Fruit fly (Drosophila melanogaster) whole organism, wandering third instar larva: ENCODE measurements around the gene cno.

Experiments used
- Abd-B ChIP-seq: fragments of >200 bp; optimal IDR thresholded peaks from 2 replicates; lab custom pipeline; 2017; ENCODE audit warnings: missing biosample characterization, missing genetic modification characterization
- CG32264 ChIP-seq: fragments of 200-800 bp; sonication (Bioruptor generic); optimal IDR thresholded peaks from 2 replicates; lab custom pipeline; 2016; ENCODE audit warnings: missing biosample characterization, missing genetic modification characterization
- CG9705 ChIP-seq: fragments of 200-800 bp; sonication (Bioruptor generic); optimal IDR thresholded peaks from 2 replicates; lab custom pipeline; 2018; ENCODE audit warnings: missing biosample characterization, mild to moderate bottlenecking, missing genetic modification characterization
- CrebA ChIP-seq: fragments of 200-800 bp; sonication (Bioruptor generic); optimal IDR thresholded peaks from 2 replicates; lab custom pipeline; 2016; ENCODE audit warnings: missing biosample characterization, mild to moderate bottlenecking, missing genetic modification characterization, borderline replicate concordance
- Dfd ChIP-seq: fragments of >200 bp; optimal IDR thresholded peaks from 2 replicates; lab custom pipeline; 2017; ENCODE audit warnings: missing biosample characterization, missing genetic modification characterization
- Dif ChIP-seq: fragments of 200-275, 200-300 bp; sonication (Bioruptor generic); optimal IDR thresholded peaks from 2 replicates; lab custom pipeline; 2018; ENCODE audit warnings: missing biosample characterization, missing genetic modification characterization; ENCODE audit not compliant: partially characterized antibody
- GATAd ChIP-seq: sonication (Bioruptor generic); optimal IDR thresholded peaks from 2 replicates; lab custom pipeline; 2016; ENCODE audit warnings: missing biosample characterization, missing genetic modification characterization
- Hnf4 ChIP-seq: fragments of 200-800 bp; sonication (Bioruptor generic); optimal IDR thresholded peaks from 2 replicates; lab custom pipeline; 2016; ENCODE audit warnings: missing biosample characterization, mild to moderate bottlenecking, missing genetic modification characterization
- Hr78 ChIP-seq: fragments of >200 bp; optimal IDR thresholded peaks from 2 replicates; lab custom pipeline; 2017; ENCODE audit warnings: missing biosample characterization, missing genetic modification characterization
- Hr83 ChIP-seq: fragments of 200-300 bp; sonication (Bioruptor generic); optimal IDR thresholded peaks from 2 replicates; lab custom pipeline; 2016; ENCODE audit warnings: missing biosample characterization, mild to moderate bottlenecking, missing genetic modification characterization, moderate library complexity; ENCODE audit not compliant: poor library complexity, severe bottlenecking
- Jra ChIP-seq: sonication (Bioruptor generic); optimal IDR thresholded peaks from 2 replicates; lab custom pipeline; 2016; ENCODE audit warnings: missing biosample characterization, missing genetic modification characterization
- Mio ChIP-seq: sonication (Bioruptor generic); optimal IDR thresholded peaks from 2 replicates; lab custom pipeline; 2016; ENCODE audit warnings: missing biosample characterization, missing genetic modification characterization
- Myc ChIP-seq: fragments of >200 bp; optimal IDR thresholded peaks from 2 replicates; lab custom pipeline; 2017
- N ChIP-seq: fragments of >200 bp; optimal IDR thresholded peaks from 2 replicates; lab custom pipeline; 2018; ENCODE audit warnings: missing biosample characterization, missing external identifiers, missing genetic modification characterization
- Rel ChIP-seq, 2 experiments: fragments of 200-800 bp; sonication (Bioruptor generic) in 1 of 2; optimal IDR thresholded peaks; 2 replicates in 1 of 2; 3 replicates in 1 of 2; lab custom pipeline; 2016 to 2019; ENCODE audit warnings: mild to moderate bottlenecking in 2 of 2, missing biosample characterization in 2 of 2, missing genetic modification characterization in 2 of 2, moderate library complexity in 1 of 2
- Sp1 ChIP-seq: fragments of 200-800 bp; sonication (Bioruptor generic); optimal IDR thresholded peaks from 3 replicates; lab custom pipeline; 2019; ENCODE audit warnings: missing biosample characterization, mild to moderate bottlenecking, missing genetic modification characterization, moderate library complexity
- Vsx2 ChIP-seq: fragments of 200-300, 225-300 bp; sonication (Bioruptor generic); optimal IDR thresholded peaks from 2 replicates; lab custom pipeline; 2018; ENCODE audit warnings: missing biosample characterization, missing genetic modification characterization; ENCODE audit not compliant: partially characterized antibody
- br ChIP-seq: fragments of 200-800 bp; sonication (Bioruptor generic); optimal IDR thresholded peaks from 2 replicates; lab custom pipeline; 2016; ENCODE audit warnings: missing biosample characterization, missing genetic modification characterization
- brk ChIP-seq: fragments of 200-800 bp; sonication (Bioruptor generic); optimal IDR thresholded peaks from 2 replicates; lab custom pipeline; 2016; ENCODE audit warnings: missing biosample characterization, mild to moderate bottlenecking, missing genetic modification characterization
- dl ChIP-seq, 2 experiments: fragments of 175-275, 200-275 bp in 1 of 2; fragments of 200-275 bp in 1 of 2; sonication (Bioruptor generic); optimal IDR thresholded peaks; lab custom pipeline; 2018; ENCODE audit warnings: mild to moderate bottlenecking in 2 of 2, missing biosample characterization in 2 of 2, missing genetic modification characterization in 2 of 2, moderate library complexity in 2 of 2; ENCODE audit not compliant: partially characterized antibody in 2 of 2, insufficient read depth in 1 of 2
- dmrt93B ChIP-seq: fragments of 200-800 bp; sonication (Bioruptor generic); optimal IDR thresholded peaks from 2 replicates; lab custom pipeline; 2018; ENCODE audit warnings: missing biosample characterization, mild to moderate bottlenecking, missing genetic modification characterization
- dsf ChIP-seq: sonication (Bioruptor generic); optimal IDR thresholded peaks from 2 replicates; lab custom pipeline; 2016; ENCODE audit warnings: missing biosample characterization, missing genetic modification characterization, borderline replicate concordance
- ey ChIP-seq: fragments of 200-800 bp; sonication (Bioruptor generic); optimal IDR thresholded peaks from 2 replicates; lab custom pipeline; 2016; ENCODE audit warnings: missing biosample characterization, missing genetic modification characterization
- foxo ChIP-seq, 2 experiments: fragments of 200-800 bp; sonication (Bioruptor generic); optimal IDR thresholded peaks; 2 replicates in 1 of 2; 3 replicates in 1 of 2; lab custom pipeline; 2016 to 2017; ENCODE audit warnings: missing biosample characterization in 2 of 2, missing genetic modification characterization in 2 of 2
- fru ChIP-seq: fragments of 200-800 bp; sonication (Bioruptor generic); optimal IDR thresholded peaks from 3 replicates; lab custom pipeline; 2016; ENCODE audit warnings: missing biosample characterization, mild to moderate bottlenecking, missing genetic modification characterization
- h ChIP-seq: fragments of 200-800 bp; sonication (Bioruptor generic); optimal IDR thresholded peaks from 3 replicates; lab custom pipeline; 2016; ENCODE audit warnings: missing biosample characterization, mild to moderate bottlenecking, missing genetic modification characterization
- jim ChIP-seq: fragments of 175-275, 200-325 bp; sonication (Bioruptor generic); optimal IDR thresholded peaks from 2 replicates; lab custom pipeline; 2016; ENCODE audit warnings: missing biosample characterization, mild to moderate bottlenecking, missing genetic modification characterization
- lola ChIP-seq: fragments of >200 bp; optimal IDR thresholded peaks from 2 replicates; lab custom pipeline; 2017; ENCODE audit warnings: missing biosample characterization, missing genetic modification characterization
- pan ChIP-seq: fragments of >200 bp; optimal IDR thresholded peaks from 2 replicates; lab custom pipeline; 2017
- psq ChIP-seq: fragments of 200-800 bp; sonication (Bioruptor generic); optimal IDR thresholded peaks from 3 replicates; lab custom pipeline; 2017; ENCODE audit warnings: missing biosample characterization, mild to moderate bottlenecking, missing genetic modification characterization, moderate library complexity
- rgr ChIP-seq: fragments of 200-800 bp; sonication (Bioruptor generic); optimal IDR thresholded peaks from 3 replicates; lab custom pipeline; 2016; ENCODE audit warnings: missing biosample characterization, mild to moderate bottlenecking, missing genetic modification characterization
- sage ChIP-seq: fragments of 200-800 bp; sonication (Bioruptor generic); optimal IDR thresholded peaks from 2 replicates; lab custom pipeline; 2016; ENCODE audit warnings: missing biosample characterization, mild to moderate bottlenecking, missing genetic modification characterization
- sv ChIP-seq: fragments of 200-800 bp; sonication (Bioruptor generic); optimal IDR thresholded peaks from 3 replicates; lab custom pipeline; 2016; ENCODE audit warnings: missing biosample characterization, missing genetic modification characterization
- tai ChIP-seq: sonication (Bioruptor generic); optimal IDR thresholded peaks from 2 replicates; lab custom pipeline; 2016; ENCODE audit warnings: missing biosample characterization, missing genetic modification characterization
- usp ChIP-seq: fragments of >200 bp; optimal IDR thresholded peaks from 2 replicates; lab custom pipeline; 2017; ENCODE audit warnings: missing biosample characterization, missing genetic modification characterization

Gene cno

DNA sequence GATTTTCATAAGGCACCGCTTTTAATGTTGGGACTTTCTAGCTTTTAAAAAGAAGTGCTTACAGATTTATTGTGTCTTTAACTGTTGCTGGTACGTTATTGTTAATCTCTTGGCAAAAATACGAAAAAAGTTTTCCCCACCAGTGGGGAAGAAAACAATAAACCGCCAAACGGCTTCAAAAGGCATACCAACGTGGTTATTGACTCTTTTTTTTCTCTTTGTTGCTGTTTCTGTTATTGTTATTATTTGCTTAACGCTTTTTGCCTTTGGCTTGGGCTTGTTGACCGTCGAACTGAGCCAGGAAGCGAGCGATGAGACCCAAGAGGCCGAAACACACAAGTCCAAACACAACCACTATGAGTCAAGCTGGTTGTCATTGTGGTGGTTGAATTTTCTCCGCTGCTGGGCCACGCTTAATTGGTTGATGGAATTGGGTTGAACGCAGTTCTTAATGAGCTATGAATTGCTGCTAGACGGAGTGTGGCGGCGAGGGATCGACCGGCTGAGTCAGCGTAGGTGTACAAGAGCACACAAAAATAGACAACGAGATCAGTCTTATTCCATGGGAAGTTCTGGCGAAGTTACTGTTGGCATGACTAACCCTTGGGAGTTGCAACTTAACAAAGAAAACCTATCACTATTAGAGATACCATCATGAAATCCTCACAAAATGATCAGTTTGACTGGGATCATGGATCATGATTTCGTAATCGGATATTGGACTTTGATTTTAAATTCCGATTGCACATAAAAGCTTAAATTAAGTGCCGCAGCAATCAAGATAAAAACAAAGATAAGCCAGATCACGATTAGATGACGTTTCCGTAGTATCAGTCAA is 9.8 kb downstream of the cno start:
- TF ChIP-seq Jra (GFP tag; lab: Kevin White, UChicago) (no peak), Rel (GFP tag; optimal IDR thresholded peaks at IDR 0.05; lab: Kevin White, UChicago) (no peak), Rel (tag; optimal IDR thresholded peaks at IDR 0.05; lab: Kevin White, UChicago) (peak; percentile 80)

DNA sequence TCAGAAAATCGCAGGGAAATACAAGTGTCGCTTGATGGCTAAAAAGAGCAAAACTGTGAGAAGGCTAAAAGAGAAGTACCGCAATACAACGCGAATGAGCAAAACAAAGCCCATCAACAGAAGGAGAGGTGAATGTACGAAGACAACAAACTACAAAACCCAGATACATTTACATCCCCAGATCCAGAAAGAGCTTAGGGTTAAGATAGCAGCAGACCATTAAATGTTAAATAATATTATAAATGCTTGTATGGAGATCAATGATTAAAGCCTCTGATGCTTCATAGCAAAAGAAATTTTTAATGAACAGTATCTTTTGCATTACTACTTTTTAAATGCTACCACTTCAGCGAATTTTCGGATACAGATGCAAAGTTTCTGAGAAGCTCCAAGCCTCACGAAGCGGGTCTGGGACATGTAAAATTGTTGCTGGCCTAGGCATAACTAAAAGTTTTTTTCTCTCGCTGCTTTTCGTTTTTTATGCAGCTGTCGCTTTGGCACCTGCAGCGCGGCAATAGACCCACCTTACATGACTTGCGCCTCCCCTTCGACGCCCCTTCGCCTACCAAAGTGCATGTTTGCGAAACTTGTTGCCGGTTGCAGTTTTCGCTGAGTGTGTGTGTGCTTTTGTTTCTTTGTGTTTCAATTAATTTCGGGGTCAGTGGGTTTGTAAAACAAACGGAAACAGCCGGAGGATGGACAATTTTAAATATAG is 11.8 kb downstream of the cno start:
- TF ChIP-seq CG9705 (GFP tag; lab: Kevin White, UChicago) (no peak), Hr78 (GFP tag; lab: Kevin White, UChicago) (no peak), Hnf4 (no peak), rgr (GFP tag; lab: Kevin White, UChicago) (no peak), sv (GFP tag; lab: Kevin White, UChicago) (no peak), Rel (GFP tag; optimal IDR thresholded peaks at IDR 0.05; lab: Kevin White, UChicago) (no peak), Rel (tag; optimal IDR thresholded peaks at IDR 0.05; lab: Kevin White, UChicago) (no peak), fru (GFP tag; lab: Kevin White, UChicago) (no peak), sage (GFP tag; lab: Kevin White, UChicago) (no peak), N (GFP tag; lab: Kevin White, UChicago) (no peak), Sp1 (GFP tag; lab: Kevin White, UChicago) (no peak), psq (no peak), Dif (GFP tag; lab: Kevin White, UChicago) (no peak), CrebA (no peak), br (GFP tag; lab: Kevin White, UChicago) (no peak)

DNA sequence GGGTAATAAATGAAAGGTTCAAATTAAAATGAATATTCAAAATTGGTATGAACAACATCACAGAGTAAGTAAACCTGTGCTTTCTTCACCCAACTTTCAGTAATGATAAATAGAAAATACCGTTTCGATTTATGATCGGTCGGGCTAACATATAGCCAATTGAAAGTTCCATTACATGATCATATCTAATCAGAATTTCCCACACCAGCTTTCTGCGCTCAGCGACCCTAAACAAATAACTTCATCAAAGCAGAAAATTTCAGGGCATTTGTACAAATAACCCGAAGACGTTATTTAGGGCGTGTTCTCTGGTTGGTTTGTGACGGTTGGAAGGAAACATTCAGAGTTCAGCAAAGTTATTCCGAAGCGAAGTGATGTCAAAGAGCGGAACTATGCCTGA is 13.5 kb downstream of the cno start:
- no peak for TF ChIP-seq psq
- TF ChIP-seq, all 38 proteins: peak for 0

DNA sequence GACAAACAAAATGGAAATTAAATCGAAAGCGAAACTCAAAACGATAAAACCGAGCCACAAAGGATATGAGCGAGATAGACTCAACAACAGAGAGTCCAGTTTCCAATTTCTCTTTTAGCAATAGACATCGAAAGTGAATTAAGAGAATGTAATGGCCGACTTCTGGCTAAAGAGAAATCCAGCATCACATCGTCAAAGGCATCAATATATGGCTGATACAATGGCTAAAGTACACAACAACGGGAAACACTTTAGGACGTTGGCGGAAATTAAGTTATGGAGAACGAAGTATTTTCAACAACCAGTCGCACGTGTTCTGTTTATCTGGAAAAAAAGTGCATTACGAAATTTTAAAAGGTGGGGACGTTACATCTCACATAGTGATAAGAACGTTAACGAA is 17.7 kb downstream of the cno start:
- no peak for TF ChIP-seq fru (GFP tag; lab: Kevin White, UChicago)
- no peak for TF ChIP-seq dmrt93B (GFP tag; lab: Kevin White, UChicago)
- no peak for TF ChIP-seq sv (GFP tag; lab: Kevin White, UChicago)
- TF ChIP-seq tai (GFP tag; lab: Kevin White, UChicago): no peak
- no peak for TF ChIP-seq Hr78 (GFP tag; lab: Kevin White, UChicago)
- no peak for TF ChIP-seq Vsx2 (GFP tag; lab: Kevin White, UChicago)
- no peak for TF ChIP-seq pan (lab: Kevin White, UChicago)
- TF ChIP-seq Mio: no peak
- TF ChIP-seq foxo (GFP tag; optimal IDR thresholded peaks at IDR 0.05; lab: Kevin White, UChicago): no peak
- TF ChIP-seq jim (GFP tag; lab: Kevin White, UChicago): no peak
- TF ChIP-seq CG32264 (GFP tag; lab: Kevin White, UChicago): no peak
- TF ChIP-seq usp (GFP tag; lab: Kevin White, UChicago): no peak
- TF ChIP-seq sage (GFP tag; lab: Kevin White, UChicago): no peak
- TF ChIP-seq Jra (GFP tag; lab: Kevin White, UChicago): no peak
- no peak for TF ChIP-seq h (GFP tag; lab: Kevin White, UChicago)
- no peak for TF ChIP-seq lola (GFP tag; lab: Kevin White, UChicago)

DNA sequence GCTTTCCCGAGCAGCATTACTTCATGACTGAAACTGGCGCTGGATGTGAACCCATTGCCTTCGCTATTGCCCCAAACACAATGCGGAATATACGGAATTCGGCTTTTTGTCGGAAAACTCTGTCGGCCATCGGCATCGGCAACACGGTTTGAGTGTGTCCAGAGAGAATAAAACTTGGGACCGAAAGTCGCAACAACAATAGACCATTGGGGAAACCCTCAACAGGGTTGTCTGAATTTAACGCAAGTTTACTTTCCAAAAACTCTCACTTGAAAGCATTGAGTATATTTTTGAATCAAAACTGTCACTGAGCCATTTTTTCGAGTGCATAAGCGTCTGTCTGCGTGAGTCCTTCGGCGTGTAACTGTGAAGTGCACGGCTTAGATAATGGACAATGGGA is 19.0 kb downstream of the cno start:
- TF ChIP-seq dsf (no peak), br (GFP tag; lab: Kevin White, UChicago) (peak; percentile 23), Hnf4 (peak; percentile 9), usp (GFP tag; lab: Kevin White, UChicago) (no peak), Sp1 (GFP tag; lab: Kevin White, UChicago) (peak; percentile 42), jim (GFP tag; lab: Kevin White, UChicago) (no peak), Dfd (no peak), Myc (no peak), foxo (GFP tag; optimal IDR thresholded peaks at IDR 0.05; lab: Kevin White, UChicago) (peak in 1 of 2 experiments; percentile 52), tai (GFP tag; lab: Kevin White, UChicago) (no peak), Hr78 (GFP tag; lab: Kevin White, UChicago) (no peak), brk (GFP tag; lab: Kevin White, UChicago) (no peak), Vsx2 (GFP tag; lab: Kevin White, UChicago) (no peak), Abd-B (GFP tag; lab: Kevin White, UChicago) (no peak), Jra (GFP tag; lab: Kevin White, UChicago) (no peak), Dif (GFP tag; lab: Kevin White, UChicago) (no peak), rgr (GFP tag; lab: Kevin White, UChicago) (peak; percentile 26), h (GFP tag; lab: Kevin White, UChicago) (peak; percentile 46), CrebA (no peak), ey (GFP tag; lab: Kevin White, UChicago) (peak; percentile 46), Hr83 (GFP tag; lab: Kevin White, UChicago) (no peak), lola (GFP tag; lab: Kevin White, UChicago) (no peak), dmrt93B (GFP tag; lab: Kevin White, UChicago) (peak; percentile 0), N (GFP tag; lab: Kevin White, UChicago) (no peak), sv (GFP tag; lab: Kevin White, UChicago) (peak; percentile 28), dl (GFP tag; optimal IDR thresholded peaks at IDR 0.05; lab: Kevin White, UChicago; ENCODE audit: insufficient read depth in 1 of 2, partially characterized antibody in 2 of 2) (no peak), sage (GFP tag; lab: Kevin White, UChicago) (no peak), GATAd (GFP tag; lab: Kevin White, UChicago) (no peak)
